Fruit fly (Drosophila melanogaster) whole organism, embryonic: ENCODE results near the gene CG11668.

Experiments used
- Ada2b ChIP-seq: fragments of 200-800 bp; sonication (Bioruptor generic); IDR thresholded peaks from 2 replicates; pipeline ENCODE4 v1.3.6; 2022; ENCODE audit warnings: missing biosample characterization, missing genetic modification characterization
- Bteb2 ChIP-seq: fragments of 200-800 bp; sonication (Bioruptor generic); optimal IDR thresholded peaks from 2 replicates; lab custom pipeline; 2016; ENCODE audit warnings: missing biosample characterization, missing genetic modification characterization
- CG10274 ChIP-seq: fragments of 200-800 bp; sonication (Bioruptor generic); optimal IDR thresholded peaks from 3 replicates; lab custom pipeline; 2017; ENCODE audit warnings: missing biosample characterization, mild to moderate bottlenecking, missing genetic modification characterization
- CG10654 ChIP-seq: fragments of 200-800 bp; sonication (Bioruptor generic); optimal IDR thresholded peaks from 2 replicates; lab custom pipeline; 2016; ENCODE audit warnings: missing biosample characterization, missing genetic modification characterization
- CG11723 ChIP-seq: fragments of 200-800 bp; sonication (Bioruptor generic); optimal IDR thresholded peaks from 2 replicates; lab custom pipeline; 2017; ENCODE audit warnings: missing biosample characterization, mild to moderate bottlenecking, missing genetic modification characterization
- CG15696 ChIP-seq: fragments of 200-800 bp; sonication (Bioruptor generic); optimal IDR thresholded peaks from 2 replicates; lab custom pipeline; 2019; ENCODE audit warnings: missing biosample characterization, mild to moderate bottlenecking, missing genetic modification characterization, moderate library complexity
- CG1832 ChIP-seq: fragments of 200-800 bp; sonication (Bioruptor generic); optimal IDR thresholded peaks from 2 replicates; lab custom pipeline; 2017; ENCODE audit warnings: missing biosample characterization, mild to moderate bottlenecking, missing genetic modification characterization, inconsistent platforms
- CG2712 ChIP-seq: fragments of 200-800 bp; optimal IDR thresholded peaks from 3 replicates; lab custom pipeline; 2019; ENCODE audit warnings: missing biosample characterization, mild to moderate bottlenecking, missing genetic modification characterization, moderate library complexity
- CG3065 ChIP-seq: fragments of 200-800 bp; sonication (Bioruptor generic); optimal IDR thresholded peaks from 2 replicates; lab custom pipeline; 2016; ENCODE audit warnings: missing biosample characterization, missing genetic modification characterization
- CG3407 ChIP-seq: fragments of 200-800 bp; sonication (Bioruptor generic); optimal IDR thresholded peaks from 2 replicates; lab custom pipeline; 2018; ENCODE audit warnings: missing biosample characterization, mild to moderate bottlenecking, missing genetic modification characterization
- CG34224 ChIP-seq: fragments of 200-800 bp; sonication (Bioruptor generic); IDR thresholded peaks from 3 replicates; pipeline ENCODE4 v1.3.6; 2022; ENCODE audit warnings: missing biosample characterization, missing genetic modification characterization; ENCODE audit not compliant: partially characterized antibody
- CG3995 ChIP-seq: fragments of 200-800 bp; sonication (Bioruptor generic); optimal IDR thresholded peaks from 3 replicates; lab custom pipeline; 2016; ENCODE audit warnings: missing biosample characterization, missing genetic modification characterization
- CG4282 ChIP-seq: fragments of 200-800 bp; sonication (Bioruptor generic); optimal IDR thresholded peaks from 2 replicates; lab custom pipeline; 2016; ENCODE audit warnings: missing biosample characterization, missing genetic modification characterization
- CG4707 ChIP-seq: fragments of 200-800 bp; sonication (Bioruptor generic); optimal IDR thresholded peaks from 2 replicates; lab custom pipeline; 2018; ENCODE audit warnings: missing biosample characterization, mild to moderate bottlenecking, missing genetic modification characterization, moderate library complexity
- CG4854 ChIP-seq: fragments of 200-800 bp; sonication (Bioruptor generic); optimal IDR thresholded peaks from 2 replicates; lab custom pipeline; 2016; ENCODE audit warnings: missing biosample characterization, missing genetic modification characterization, inconsistent platforms
- CG8359 ChIP-seq: fragments of 200-800 bp; sonication (Bioruptor generic); optimal IDR thresholded peaks from 2 replicates; lab custom pipeline; 2017; ENCODE audit warnings: missing biosample characterization, mild to moderate bottlenecking, missing genetic modification characterization, borderline replicate concordance
- CG9932 ChIP-seq: fragments of 200-800 bp; sonication (Bioruptor generic); IDR thresholded peaks from 2 replicates; pipeline ENCODE4 v1.3.6; 2022; ENCODE audit warnings: missing biosample characterization, missing genetic modification characterization
- Camta ChIP-seq: fragments of 200-800 bp; sonication (Bioruptor generic); optimal IDR thresholded peaks from 2 replicates; lab custom pipeline; 2016; ENCODE audit warnings: missing biosample characterization, missing genetic modification characterization
- D19B ChIP-seq: fragments of 200-800 bp; sonication (Bioruptor generic); optimal IDR thresholded peaks from 2 replicates; lab custom pipeline; 2017; ENCODE audit warnings: missing biosample characterization, mild to moderate bottlenecking, missing genetic modification characterization
- Hr39 ChIP-seq: fragments of >200 bp; optimal IDR thresholded peaks from 2 replicates; lab custom pipeline; 2017
- Hr51 ChIP-seq, 2 experiments: fragments of 200-800 bp; sonication (Bioruptor generic); optimal IDR thresholded peaks; 2 replicates in 1 of 2; 3 replicates in 1 of 2; lab custom pipeline; 2016 to 2018; ENCODE audit warnings: missing biosample characterization in 2 of 2, missing genetic modification characterization in 2 of 2, mild to moderate bottlenecking in 1 of 2, moderate library complexity in 1 of 2
- Hr78 ChIP-seq, 2 experiments: fragments of 200-800 bp in 1 of 2; fragments of >200 bp in 1 of 2; sonication (Bioruptor generic) in 1 of 2; optimal IDR thresholded peaks; 2 replicates each; lab custom pipeline; 2017 to 2019; ENCODE audit warnings: missing biosample characterization in 2 of 2, missing genetic modification characterization in 2 of 2, mild to moderate bottlenecking in 1 of 2, moderate library complexity in 1 of 2
- Myb ChIP-seq: fragments of 200-800 bp; sonication (Bioruptor generic); optimal IDR thresholded peaks from 2 replicates; lab custom pipeline; 2016; ENCODE audit warnings: missing biosample characterization, missing genetic modification characterization
- NC2β ChIP-seq: fragments of 200-800 bp; sonication (Bioruptor generic); optimal IDR thresholded peaks from 2 replicates; lab custom pipeline; 2016; ENCODE audit warnings: missing biosample characterization, missing genetic modification characterization
- Nf-YC ChIP-seq: fragments of 200-800 bp; optimal IDR thresholded peaks from 3 replicates; lab custom pipeline; 2019; ENCODE audit warnings: missing biosample characterization, mild to moderate bottlenecking, missing genetic modification characterization, moderate library complexity
- Oaz ChIP-seq: fragments of 200-800 bp; sonication (Bioruptor generic); IDR thresholded peaks from 2 replicates; pipeline ENCODE4 v1.3.6; 2022; ENCODE audit warnings: missing biosample characterization, missing genetic modification characterization
- Oli ChIP-seq: fragments of 200-800 bp; sonication (Bioruptor generic); optimal IDR thresholded peaks from 2 replicates; lab custom pipeline; 2018; ENCODE audit warnings: missing biosample characterization, mild to moderate bottlenecking, missing genetic modification characterization, moderate library complexity
- Ravus ChIP-seq: fragments of 200-800 bp; sonication (Bioruptor generic); IDR thresholded peaks from 2 replicates; pipeline ENCODE4 v1.3.6; 2022; ENCODE audit warnings: missing biosample characterization, missing genetic modification characterization
- Sry-β ChIP-seq: fragments of 200-800 bp; sonication (Bioruptor generic); optimal IDR thresholded peaks from 2 replicates; lab custom pipeline; 2018; ENCODE audit warnings: missing biosample characterization, mild to moderate bottlenecking, missing genetic modification characterization, moderate library complexity
- TFAM ChIP-seq: fragments of 200-800 bp; sonication (Bioruptor generic); optimal IDR thresholded peaks from 2 replicates; lab custom pipeline; 2017; ENCODE audit warnings: missing biosample characterization, missing genetic modification characterization, inconsistent platforms
- ato ChIP-seq: fragments of 200-800 bp; sonication (Bioruptor generic); IDR thresholded peaks from 2 replicates; pipeline ENCODE4 v1.3.6; 2022; ENCODE audit warnings: missing biosample characterization, missing genetic modification characterization; ENCODE audit not compliant: partially characterized antibody
- bcd ChIP-seq: fragments of 200-800 bp; sonication (Bioruptor generic); optimal IDR thresholded peaks from 2 replicates; lab custom pipeline; 2017; ENCODE audit warnings: missing biosample characterization, mild to moderate bottlenecking, missing genetic modification characterization
- bsh ChIP-seq, 2 experiments: fragments of 200-800 bp; sonication (Bioruptor generic); optimal IDR thresholded peaks; 2 replicates each; lab custom pipeline; 2017 to 2018; ENCODE audit warnings: mild to moderate bottlenecking in 2 of 2, missing biosample characterization in 2 of 2, missing genetic modification characterization in 2 of 2, moderate library complexity in 1 of 2
- cad ChIP-seq: fragments of >200 bp; optimal IDR thresholded peaks from 2 replicates; lab custom pipeline; 2017; ENCODE audit warnings: missing biosample characterization, missing genetic modification characterization
- crp ChIP-seq, 2 experiments: fragments of 200-800 bp; sonication (Bioruptor generic); optimal IDR thresholded peaks; 2 replicates in 1 of 2; 3 replicates in 1 of 2; lab custom pipeline; 2017; ENCODE audit warnings: missing biosample characterization in 2 of 2, missing genetic modification characterization in 2 of 2, mild to moderate bottlenecking in 1 of 2, moderate library complexity in 1 of 2
- dpn ChIP-seq, 2 experiments: fragments of 200-800 bp; sonication (Bioruptor generic); optimal IDR thresholded peaks; 3 replicates each; lab custom pipeline; 2016; ENCODE audit warnings: missing biosample characterization in 2 of 2, missing genetic modification characterization in 2 of 2
- ems ChIP-seq: fragments of 200-800 bp; sonication (Bioruptor generic); optimal IDR thresholded peaks from 3 replicates; lab custom pipeline; 2016; ENCODE audit warnings: missing biosample characterization, missing genetic modification characterization
- exex ChIP-seq: fragments of 200-800 bp; sonication (Bioruptor generic); optimal IDR thresholded peaks from 4 replicates; lab custom pipeline; 2018; ENCODE audit warnings: missing biosample characterization, mild to moderate bottlenecking, missing genetic modification characterization, moderate library complexity
- fd3F ChIP-seq: fragments of 200-800 bp; sonication (Bioruptor generic); optimal IDR thresholded peaks from 2 replicates; lab custom pipeline; 2018; ENCODE audit warnings: missing biosample characterization, mild to moderate bottlenecking, missing genetic modification characterization, moderate library complexity
- fd64A ChIP-seq: fragments of 200-800 bp; sonication (Bioruptor generic); optimal IDR thresholded peaks from 3 replicates; lab custom pipeline; 2018; ENCODE audit warnings: missing biosample characterization, mild to moderate bottlenecking, missing genetic modification characterization
- gcm2 ChIP-seq: fragments of 200-800 bp; sonication (Bioruptor generic); optimal IDR thresholded peaks from 2 replicates; lab custom pipeline; 2016; ENCODE audit warnings: missing biosample characterization, missing genetic modification characterization
- grn ChIP-seq: fragments of 200-800 bp; sonication (Bioruptor generic); optimal IDR thresholded peaks from 3 replicates; lab custom pipeline; 2017; ENCODE audit warnings: missing biosample characterization, missing genetic modification characterization
- jigr1 ChIP-seq: fragments of 200-800 bp; sonication (Bioruptor generic); IDR thresholded peaks from 3 replicates; pipeline ENCODE4 v1.3.6; 2022; ENCODE audit warnings: missing biosample characterization, missing genetic modification characterization
- mirr ChIP-seq: fragments of 200-800 bp; sonication (Bioruptor generic); optimal IDR thresholded peaks from 3 replicates; lab custom pipeline; 2018; ENCODE audit warnings: missing biosample characterization, mild to moderate bottlenecking, missing genetic modification characterization
- mld ChIP-seq: fragments of 200-800 bp; sonication (Bioruptor generic); IDR thresholded peaks from 3 replicates; pipeline ENCODE4 v1.3.6; 2022; ENCODE audit warnings: missing biosample characterization, missing genetic modification characterization; ENCODE audit not compliant: partially characterized antibody
- odd ChIP-seq: fragments of 200-800 bp; sonication (Bioruptor generic); optimal IDR thresholded peaks from 2 replicates; lab custom pipeline; 2017; ENCODE audit warnings: missing biosample characterization, mild to moderate bottlenecking, missing genetic modification characterization
- rib ChIP-seq: fragments of 200-800 bp; sonication (Bioruptor generic); IDR thresholded peaks from 2 replicates; pipeline ENCODE4 v1.3.6; 2022; ENCODE audit warnings: missing biosample characterization, missing genetic modification characterization
- sima ChIP-seq: fragments of 200-800 bp; sonication (Bioruptor generic); optimal IDR thresholded peaks from 2 replicates; lab custom pipeline; 2016; ENCODE audit warnings: missing biosample characterization, missing genetic modification characterization
- tin ChIP-seq: fragments of 200-800 bp; sonication (Bioruptor generic); optimal IDR thresholded peaks from 3 replicates; lab custom pipeline; 2016; ENCODE audit warnings: missing biosample characterization, missing genetic modification characterization
- toy ChIP-seq: fragments of 200-800 bp; sonication (Bioruptor generic); IDR thresholded peaks from 2 replicates; pipeline ENCODE4 v1.3.6; 2022; ENCODE audit warnings: missing biosample characterization, missing genetic modification characterization

The CG11668 gene

DNA sequence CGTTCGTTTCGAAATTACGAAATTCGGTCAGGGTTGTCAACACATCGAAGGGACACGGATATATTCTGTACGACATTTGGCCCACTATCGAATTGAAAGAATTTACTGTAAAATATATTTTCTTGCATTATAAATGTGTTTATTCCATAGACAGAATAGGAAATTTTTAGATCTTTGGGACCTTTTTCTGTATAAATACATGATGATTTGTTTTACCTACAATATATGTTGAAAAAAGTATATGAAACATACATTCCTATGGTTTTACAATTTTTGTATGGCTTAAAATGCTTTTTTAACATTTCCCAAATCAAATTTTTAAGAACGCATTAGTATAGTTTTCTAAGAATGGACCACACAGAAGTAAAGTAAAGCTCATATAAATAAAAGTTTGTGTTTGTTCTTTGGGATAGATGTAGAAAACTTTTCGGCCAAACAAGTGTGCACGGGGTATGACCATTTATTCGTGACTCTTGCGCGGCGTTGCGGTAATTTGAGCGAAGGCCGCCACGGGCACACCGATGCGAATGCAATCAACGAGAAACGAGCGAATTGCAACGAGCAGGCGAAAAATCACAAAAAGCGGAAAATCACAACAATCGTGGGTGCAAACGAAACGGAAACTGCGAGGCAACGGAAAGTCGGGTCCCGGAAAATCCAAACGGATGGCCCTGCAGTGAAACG lies 40.5 kb upstream of the CG11668 start, which contains the start of the genes CG17327, CG44194 and CG7518 (continued):
- TF ChIP-seq CG10654 (peak; percentile 12), ato (no peak), cad (no peak), CG10274 (no peak), Hr78 (GFP tag; optimal IDR thresholded peaks at IDR 0.05; lab: Kevin White, UChicago) (no peak), exex (tag; lab: Kevin White, UChicago) (no peak), CG8359 (GFP tag; lab: Kevin White, UChicago) (no peak), CG3065 (no peak), rib (GFP tag; lab: Robert Waterston, UW) (peak; percentile 77), CG2712 (tag; lab: Kevin White, UChicago) (no peak), odd (GFP tag; lab: Kevin White, UChicago) (no peak), TFAM (GFP tag; lab: Kevin White, UChicago) (no peak), ems (GFP tag; lab: Kevin White, UChicago) (no peak), mld (GFP tag; lab: Robert Waterston, UW) (no peak), Hr39 (lab: Kevin White, UChicago) (no peak), Ada2b (GFP tag; lab: Robert Waterston, UW) (no peak), dpn (GFP tag; optimal IDR thresholded peaks at IDR 0.05; lab: Kevin White, UChicago) (peak; percentile 35 to 39), fd3F (GFP tag; lab: Kevin White, UChicago) (no peak), Oli (tag; lab: Kevin White, UChicago) (no peak), jigr1 (GFP tag; lab: Robert Waterston, UW) (no peak), Hr51 (GFP tag; optimal IDR thresholded peaks at IDR 0.05; lab: Kevin White, UChicago) (no peak), tin (peak; percentile 18), CG15696 (tag; lab: Kevin White, UChicago) (no peak), Sry-β (no peak), CG9932 (GFP tag; lab: Robert Waterston, UW) (peak; percentile 40; the same call in 1 of the 2 replicates), CG4282 (GFP tag; lab: Kevin White, UChicago) (no peak), CG4854 (GFP tag; lab: Kevin White, UChicago) (no peak), D19B (no peak), fd64A (GFP tag; lab: Kevin White, UChicago) (no peak), crp (GFP tag; optimal IDR thresholded peaks at IDR 0.05; lab: Kevin White, UChicago) (no peak), gcm2 (no peak), Ravus (GFP tag; lab: Robert Waterston, UW) (no peak), bsh (GFP tag; optimal IDR thresholded peaks at IDR 0.05; lab: Kevin White, UChicago) (no peak), sima (GFP tag; lab: Kevin White, UChicago) (no peak), CG34224 (GFP tag; lab: Robert Waterston, UW) (peak; percentile 10; the same call in 1 of the 3 replicates), toy (GFP tag; lab: Robert Waterston, UW) (no peak), mirr (GFP tag; lab: Kevin White, UChicago) (no peak), NC2β (no peak), CG11723 (GFP tag; lab: Kevin White, UChicago) (no peak), Bteb2 (no peak), Oaz (GFP tag; lab: Robert Waterston, UW) (no peak), Myb (GFP tag; lab: Kevin White, UChicago) (peak; percentile 41), bcd (no peak), grn (GFP tag; lab: Kevin White, UChicago) (no peak), Nf-YC (tag; lab: Kevin White, UChicago) (no peak), CG4707 (GFP tag; lab: Kevin White, UChicago) (no peak), CG3407 (GFP tag; lab: Kevin White, UChicago) (no peak), CG3995 (GFP tag; lab: Kevin White, UChicago) (peak; percentile 83), Camta (GFP tag; lab: Kevin White, UChicago) (peak; percentile 40), CG1832 (GFP tag; lab: Kevin White, UChicago) (no peak)
